Worm (Caenorhabditis elegans): ENCODE data around the gene F49F1.12.
A peak's percentile ranks its signal among the peaks of the same experiment; 100 is the strongest.

The F49F1.12 gene

ce11 chrIV:4112387-4112786 is 30.5 kb downstream of the F49F1.12 start, which contains the start of gene F49F1.14:
TSS of gene F49F1.14 (minus strand) at chrIV:4112487.
- no peak for TF ChIP-seq cog-1 (tag; optimal IDR thresholded peaks at IDR 0.05)
- no peak for TF ChIP-seq med-1 (GFP tag; optimal IDR thresholded peaks at IDR 0.05; ENCODE audit: insufficient read depth)
- TF ChIP-seq flt-1 (GFP tag; IDR thresholded peaks at IDR 0.05) = no peak
- no peak for TF ChIP-seq T22C8.4 (GFP tag; IDR thresholded peaks at IDR 0.05)
- TF ChIP-seq ref-1 (GFP tag; conservative IDR thresholded peaks at IDR 0.05) = no peak
- no peak for TF ChIP-seq tab-1 (GFP tag; IDR thresholded peaks at IDR 0.05)
- no peak for TF ChIP-seq klf-2 (GFP tag; conservative IDR thresholded peaks at IDR 0.05)
- no peak for TF ChIP-seq ztf-29 (GFP tag; IDR thresholded peaks at IDR 0.05)
- TF ChIP-seq ztf-23 (GFP tag; IDR thresholded peaks at IDR 0.05) = no peak

DNA sequence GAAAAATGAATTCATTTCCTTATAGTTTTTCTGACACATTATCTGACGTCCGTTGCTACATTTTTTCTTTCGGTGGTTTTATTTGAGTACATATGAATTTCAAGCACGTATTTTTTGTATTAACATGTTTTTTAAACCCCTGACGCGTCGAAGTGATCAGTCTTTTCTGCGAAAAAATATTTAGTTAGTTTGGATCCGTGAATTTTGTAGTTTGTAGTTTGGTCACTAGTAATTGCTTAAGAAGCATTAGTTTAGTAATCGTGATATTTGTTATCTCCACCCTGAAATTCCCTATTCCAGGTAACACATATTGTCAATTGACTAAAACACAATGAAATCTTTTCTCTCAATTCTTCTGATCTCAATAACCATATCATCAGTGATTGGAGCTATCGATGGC is 34.1 kb downstream of the F49F1.12 start, which contains the start of gene C35B1.7:
C35B1.7 (plus strand) TSS at position 301 of the 400 bp plus-strand sequence.
- TF ChIP-seq ztf-29 (GFP tag; IDR thresholded peaks at IDR 0.05) = no peak
- TF ChIP-seq tab-1 (GFP tag; IDR thresholded peaks at IDR 0.05) = no peak
- TF ChIP-seq flt-1 (GFP tag; IDR thresholded peaks at IDR 0.05) = no peak
- no peak for TF ChIP-seq klf-2 (GFP tag; conservative IDR thresholded peaks at IDR 0.05)
- no peak for TF ChIP-seq cog-1 (tag; optimal IDR thresholded peaks at IDR 0.05)
- no peak for TF ChIP-seq ztf-23 (GFP tag; IDR thresholded peaks at IDR 0.05)
- no peak for TF ChIP-seq T22C8.4 (GFP tag; IDR thresholded peaks at IDR 0.05)
- TF ChIP-seq med-1 (GFP tag; optimal IDR thresholded peaks at IDR 0.05; ENCODE audit: insufficient read depth) = no peak
- TF ChIP-seq ref-1 (GFP tag; conservative IDR thresholded peaks at IDR 0.05) = no peak

ce11 chrIV:4102720-4103119 is 40.2 kb downstream of the F49F1.12 start, which contains the start of gene ubc-1:
TSS of gene ubc-1 (plus strand) at chrIV:4103020.
- no peak for TF ChIP-seq ztf-23 (GFP tag; IDR thresholded peaks at IDR 0.05)
- no peak for TF ChIP-seq tab-1 (GFP tag; IDR thresholded peaks at IDR 0.05)
- TF ChIP-seq ztf-29 (GFP tag; IDR thresholded peaks at IDR 0.05) = no peak
- TF ChIP-seq cog-1 (tag; optimal IDR thresholded peaks at IDR 0.05) = no peak
- no peak for TF ChIP-seq T22C8.4 (GFP tag; IDR thresholded peaks at IDR 0.05)
- no peak for TF ChIP-seq ref-1 (GFP tag; conservative IDR thresholded peaks at IDR 0.05)
- no peak for TF ChIP-seq med-1 (GFP tag; optimal IDR thresholded peaks at IDR 0.05; ENCODE audit: insufficient read depth)
- no peak for TF ChIP-seq flt-1 (GFP tag; IDR thresholded peaks at IDR 0.05)
- no peak for TF ChIP-seq klf-2 (GFP tag; conservative IDR thresholded peaks at IDR 0.05)

- no peak for TF ChIP-seq flt-1 (GFP tag; IDR thresholded peaks at IDR 0.05)
Measured at ce11 chrIV:4099773-4100172, 43.1 kb downstream of the F49F1.12 start.

DNA sequence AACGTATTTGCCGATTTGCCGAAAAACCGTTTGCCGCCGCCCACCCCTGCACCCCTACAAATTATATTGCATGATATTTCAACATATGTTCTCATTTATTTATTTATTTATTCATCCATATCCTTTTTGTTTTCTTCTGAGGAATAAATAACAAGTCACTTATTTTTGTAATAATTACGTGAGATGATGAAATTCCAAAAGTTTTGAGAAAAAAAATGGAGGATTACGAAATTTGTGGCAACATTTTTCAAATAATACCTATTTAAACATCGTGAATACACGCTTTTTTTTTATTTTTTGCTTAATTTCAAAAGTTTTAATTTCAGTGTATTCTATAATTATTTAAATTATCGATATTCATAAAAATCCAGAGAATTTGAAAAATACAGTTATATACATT is 45.9 kb downstream of the F49F1.12 start:
- no peak for TF ChIP-seq ztf-29 (GFP tag; IDR thresholded peaks at IDR 0.05)
- no peak for TF ChIP-seq ref-1 (GFP tag; conservative IDR thresholded peaks at IDR 0.05)
- TF ChIP-seq med-1 (GFP tag; optimal IDR thresholded peaks at IDR 0.05; ENCODE audit: insufficient read depth) = no peak
- no peak for TF ChIP-seq klf-2 (GFP tag; conservative IDR thresholded peaks at IDR 0.05)
- TF ChIP-seq tab-1 (GFP tag; IDR thresholded peaks at IDR 0.05) = no peak
- no peak for TF ChIP-seq T22C8.4 (GFP tag; IDR thresholded peaks at IDR 0.05)
- no peak for TF ChIP-seq flt-1 (GFP tag; IDR thresholded peaks at IDR 0.05)
- TF ChIP-seq ztf-23 (GFP tag; IDR thresholded peaks at IDR 0.05) = no peak
- TF ChIP-seq cog-1 (tag; optimal IDR thresholded peaks at IDR 0.05) = no peak

ce11 chrIV:4094364-4094763 is 48.5 kb downstream of the F49F1.12 start:
- TF ChIP-seq med-1 (GFP tag; optimal IDR thresholded peaks at IDR 0.05; ENCODE audit: insufficient read depth) (no peak), tab-1 (GFP tag; IDR thresholded peaks at IDR 0.05) (no peak)

ce11 chrIV:4093087-4093486 is 49.8 kb downstream of the F49F1.12 start:
- TF ChIP-seq flt-1 (GFP tag; IDR thresholded peaks at IDR 0.05) (no peak), klf-2 (GFP tag; conservative IDR thresholded peaks at IDR 0.05) (no peak), med-1 (GFP tag; optimal IDR thresholded peaks at IDR 0.05; ENCODE audit: insufficient read depth) (no peak), cog-1 (tag; optimal IDR thresholded peaks at IDR 0.05) (no peak), ztf-29 (GFP tag; IDR thresholded peaks at IDR 0.05) (peak; percentile 85), ztf-23 (GFP tag; IDR thresholded peaks at IDR 0.05) (no peak), tab-1 (GFP tag; IDR thresholded peaks at IDR 0.05) (no peak), T22C8.4 (GFP tag; IDR thresholded peaks at IDR 0.05) (peak; percentile 73; the same call in 1 of the 2 replicates), ref-1 (GFP tag; conservative IDR thresholded peaks at IDR 0.05) (no peak)

Data from whole organism, midembryonic.